Worm (Caenorhabditis elegans): ENCODE measurements around the gene Y69A2AR.12.

DNA sequence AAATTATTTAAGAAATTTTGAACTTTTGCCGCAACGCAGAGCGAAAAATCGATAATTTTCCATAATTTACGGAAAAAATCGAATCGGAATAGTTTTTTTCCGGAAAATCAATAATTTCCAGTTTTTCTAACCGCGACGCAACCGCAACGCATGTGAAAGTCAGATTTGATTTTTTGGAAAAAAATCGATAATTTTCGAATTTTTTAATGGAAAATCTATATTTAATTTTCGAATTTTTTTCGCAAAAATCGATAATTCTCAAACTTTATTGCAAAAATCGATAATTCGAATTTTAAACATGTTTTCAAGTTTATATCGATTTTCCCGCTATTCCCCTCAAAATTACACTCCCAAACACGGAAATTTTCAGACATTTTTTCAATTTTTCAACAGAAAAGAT is 38.1 kb upstream of the Y69A2AR.12 start:
- TF ChIP-seq ces-1 (GFP tag; optimal IDR thresholded peaks at IDR 0.05) = no peak
- no peak for TF ChIP-seq unc-39 (tag; optimal IDR thresholded peaks at IDR 0.05)
- no peak for TF ChIP-seq snpc-4 (tag; optimal IDR thresholded peaks at IDR 0.05)
- no peak for TF ChIP-seq nhr-237 (tag; optimal IDR thresholded peaks at IDR 0.05)
- TF ChIP-seq blmp-1 (tag; optimal IDR thresholded peaks at IDR 0.05) = no peak
- TF ChIP-seq nhr-28 (tag; optimal IDR thresholded peaks at IDR 0.05) = no peak
- no peak for TF ChIP-seq zip-8 (tag; optimal IDR thresholded peaks at IDR 0.05)
- no peak for TF ChIP-seq mep-1 (tag; optimal IDR thresholded peaks at IDR 0.05)
- TF ChIP-seq bed-3 (GFP tag; optimal IDR thresholded peaks at IDR 0.05) = no peak
- no peak for TF ChIP-seq pha-4 (tag; optimal IDR thresholded peaks at IDR 0.05)
- no peak for TF ChIP-seq nhr-12 (tag; optimal IDR thresholded peaks at IDR 0.05)
- TF ChIP-seq ztf-11 (tag; optimal IDR thresholded peaks at IDR 0.05) = no peak
